Worm (Caenorhabditis elegans) whole organism, L3 larva: Measurements from ENCODE around the gene obr-1.

ENCODE experiments used
- R02D3.7 ChIP-seq: fragments of 150-350 bp; optimal IDR thresholded peaks from 2 replicates; lab custom pipeline; 2014; ENCODE audit warnings: missing biosample characterization, missing genetic modification characterization
- ZK546.5 ChIP-seq: sonication (generic microtip); optimal IDR thresholded peaks from 2 replicates; lab custom pipeline; 2017; ENCODE audit warnings: missing biosample characterization, missing genetic modification characterization
- aly-2 ChIP-seq: fragments of 150-350 bp; optimal IDR thresholded peaks from 2 replicates; lab custom pipeline; 2014; ENCODE audit warnings: missing biosample characterization, missing genetic modification characterization
- ama-1 ChIP-seq: fragments of 150-350 bp; optimal IDR thresholded peaks from 2 replicates; lab custom pipeline; 2018
- ceh-16 ChIP-seq: sonication (generic microtip); optimal IDR thresholded peaks from 2 replicates; lab custom pipeline; 2017; ENCODE audit warnings: missing biosample characterization, missing genetic modification characterization
- ceh-28 ChIP-seq: fragments of 150-350 bp; optimal IDR thresholded peaks from 2 replicates; lab custom pipeline; 2014; ENCODE audit warnings: missing biosample characterization, missing genetic modification reagents, missing genetic modification characterization
- ceh-82 ChIP-seq: fragments of 150-350 bp; optimal IDR thresholded peaks from 2 replicates; lab custom pipeline; 2014; ENCODE audit warnings: missing biosample characterization, missing genetic modification characterization
- ceh-9 ChIP-seq: sonication (generic microtip); optimal IDR thresholded peaks from 2 replicates; lab custom pipeline; 2018; ENCODE audit warnings: missing biosample characterization, missing genetic modification characterization
- daf-12 ChIP-seq: fragments of 150-350 bp; optimal IDR thresholded peaks from 2 replicates; lab custom pipeline; 2014; ENCODE audit warnings: missing biosample characterization, missing genetic modification reagents, missing genetic modification characterization
- egl-27 ChIP-seq: sonication (generic microtip); optimal IDR thresholded peaks from 4 replicates; lab custom pipeline; 2017; ENCODE audit warnings: missing biosample characterization, missing genetic modification reagents, missing genetic modification characterization
- egl-5 ChIP-seq: fragments of 150-350 bp; optimal IDR thresholded peaks from 2 replicates; lab custom pipeline; 2017; ENCODE audit warnings: missing biosample characterization, missing genetic modification reagents, missing genetic modification characterization, inconsistent platforms
- elt-1 ChIP-seq: fragments of 150-350 bp; optimal IDR thresholded peaks from 2 replicates; lab custom pipeline; 2014; ENCODE audit warnings: missing biosample characterization, missing genetic modification characterization
- elt-2 ChIP-seq: sonication (generic microtip); optimal IDR thresholded peaks from 2 replicates; lab custom pipeline; 2016; ENCODE audit warnings: missing genetic modification reagents, mild to moderate bottlenecking, missing genetic modification characterization, missing compliant biosample characterization
- elt-3 ChIP-seq, 3 experiments: fragments of 150-350 bp in 1 of 3; sonication (generic microtip) in 2 of 3; optimal IDR thresholded peaks; 2 replicates in 2 of 3; 4 replicates in 1 of 3; lab custom pipeline; 2014 to 2017; ENCODE audit warnings: missing biosample characterization in 3 of 3, missing genetic modification characterization in 3 of 3
- fkh-10 ChIP-seq: sonication (generic microtip); optimal IDR thresholded peaks from 2 replicates; lab custom pipeline; 2017; ENCODE audit warnings: missing biosample characterization, missing genetic modification reagents, missing genetic modification characterization
- fkh-2 ChIP-seq: fragments of 150-350 bp; optimal IDR thresholded peaks from 2 replicates; lab custom pipeline; 2014; ENCODE audit warnings: missing biosample characterization, missing genetic modification reagents, missing genetic modification characterization
- fos-1 ChIP-seq: fragments of 150-350 bp; optimal IDR thresholded peaks from 2 replicates; lab custom pipeline; 2014; ENCODE audit warnings: missing biosample characterization, missing genetic modification characterization
- hmg-11 ChIP-seq: sonication (generic microtip); optimal IDR thresholded peaks from 2 replicates; lab custom pipeline; 2016; ENCODE audit warnings: missing genetic modification characterization, missing compliant biosample characterization
- jun-1 ChIP-seq: fragments of 150-350 bp; optimal IDR thresholded peaks from 2 replicates; lab custom pipeline; 2014; ENCODE audit warnings: missing biosample characterization, missing genetic modification reagents, missing genetic modification characterization
- lin-15B ChIP-seq: fragments of 150-350 bp; optimal IDR thresholded peaks from 2 replicates; lab custom pipeline; 2014; ENCODE audit warnings: missing biosample characterization, missing genetic modification characterization
- lin-39 ChIP-seq: fragments of 150-350 bp; optimal IDR thresholded peaks from 2 replicates; lab custom pipeline; 2018; ENCODE audit warnings: missing biosample characterization, missing genetic modification reagents, missing genetic modification characterization
- lsy-12 ChIP-seq: sonication (generic microtip); optimal IDR thresholded peaks from 2 replicates; lab custom pipeline; 2016; ENCODE audit warnings: mild to moderate bottlenecking, missing genetic modification characterization, missing compliant biosample characterization
- mdl-1 ChIP-seq: fragments of 150-350 bp; optimal IDR thresholded peaks from 2 replicates; lab custom pipeline; 2014; ENCODE audit warnings: missing biosample characterization, missing genetic modification characterization
- mml-1 ChIP-seq: fragments of 150-350 bp; sonication (generic microtip); optimal IDR thresholded peaks from 3 replicates; lab custom pipeline; 2014; ENCODE audit warnings: missing biosample characterization, missing genetic modification characterization
- nfya-1 ChIP-seq: sonication (generic microtip); optimal IDR thresholded peaks from 2 replicates; lab custom pipeline; 2017; ENCODE audit warnings: missing genetic modification characterization, mild to moderate bottlenecking, missing compliant biosample characterization, antibody characterized with exemption, moderate library complexity; ENCODE audit not compliant: insufficient read depth
- nhr-23 ChIP-seq: fragments of 150-350 bp; optimal IDR thresholded peaks from 2 replicates; lab custom pipeline; 2014; ENCODE audit warnings: missing biosample characterization, missing genetic modification reagents, missing genetic modification characterization
- nhr-25 ChIP-seq: sonication (generic microtip); optimal IDR thresholded peaks from 2 replicates; lab custom pipeline; 2017; ENCODE audit warnings: missing biosample characterization, missing genetic modification characterization
- nhr-28 ChIP-seq: fragments of 150-350 bp; optimal IDR thresholded peaks from 2 replicates; lab custom pipeline; 2014; ENCODE audit warnings: missing biosample characterization, missing genetic modification characterization
- nhr-43 ChIP-seq: sonication (generic microtip); optimal IDR thresholded peaks from 2 replicates; lab custom pipeline; 2016; ENCODE audit warnings: mild to moderate bottlenecking, missing genetic modification characterization, missing compliant biosample characterization; ENCODE audit not compliant: poor library complexity, severe bottlenecking
- nhr-76 ChIP-seq: fragments of 150-350 bp; sonication (generic microtip); optimal IDR thresholded peaks from 5 replicates; lab custom pipeline; 2014; ENCODE audit warnings: missing biosample characterization, missing genetic modification characterization
- pha-4 ChIP-seq: fragments of 150-350 bp; optimal IDR thresholded peaks from 2 replicates; lab custom pipeline; 2014; ENCODE audit warnings: missing biosample characterization, missing genetic modification reagents, missing genetic modification characterization
- skn-1 ChIP-seq: fragments of 150-350 bp; optimal IDR thresholded peaks from 2 replicates; lab custom pipeline; 2014; ENCODE audit warnings: missing biosample characterization, missing genetic modification characterization
- snpc-4 ChIP-seq: fragments of 150-350 bp; optimal IDR thresholded peaks from 2 replicates; lab custom pipeline; 2014; ENCODE audit warnings: missing biosample characterization, missing genetic modification characterization
- tbx-2 ChIP-seq: sonication (generic microtip); optimal IDR thresholded peaks from 2 replicates; lab custom pipeline; 2016; ENCODE audit warnings: mild to moderate bottlenecking, missing genetic modification characterization, missing compliant biosample characterization
- zag-1 ChIP-seq: fragments of 150-350 bp; optimal IDR thresholded peaks from 2 replicates; lab custom pipeline; 2014; ENCODE audit warnings: missing biosample characterization, missing genetic modification characterization
- ztf-11 ChIP-seq: fragments of 150-350 bp; optimal IDR thresholded peaks from 2 replicates; lab custom pipeline; 2014; ENCODE audit warnings: missing biosample characterization, missing genetic modification characterization
- ztf-4 ChIP-seq: fragments of 150-350 bp; optimal IDR thresholded peaks from 2 replicates; lab custom pipeline; 2014; ENCODE audit warnings: missing biosample characterization, missing genetic modification characterization

obr-1 gene

DNA sequence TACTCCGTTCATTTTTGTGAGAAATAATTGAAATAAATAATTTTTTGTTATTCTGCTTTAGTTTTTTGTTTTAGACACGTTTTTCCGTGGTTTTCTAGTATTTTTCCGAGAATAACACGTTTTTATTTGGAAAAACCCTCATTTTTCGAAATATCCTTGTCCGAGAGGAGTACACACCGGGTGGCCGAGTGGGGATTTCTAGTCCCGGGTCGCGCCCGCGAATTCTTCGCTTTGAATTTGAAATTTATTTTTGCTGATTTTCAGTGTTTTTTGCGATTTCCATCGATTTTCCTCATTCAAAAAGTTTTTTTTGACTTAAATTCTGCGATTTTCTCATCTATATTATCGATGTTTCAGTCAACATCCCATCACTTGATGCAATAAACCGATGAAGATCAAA, 19.9 kb upstream of the obr-1 start, which contains the start of the genes gly-9, mib-1 and smc-3 (continued):
- no peak for TF ChIP-seq aly-2 (tag; lab: Kevin White, UChicago)
- TF ChIP-seq tbx-2 (tag; lab: Kevin White, UChicago), result no peak
- TF ChIP-seq fos-1 (tag; lab: Kevin White, UChicago), result no peak

DNA sequence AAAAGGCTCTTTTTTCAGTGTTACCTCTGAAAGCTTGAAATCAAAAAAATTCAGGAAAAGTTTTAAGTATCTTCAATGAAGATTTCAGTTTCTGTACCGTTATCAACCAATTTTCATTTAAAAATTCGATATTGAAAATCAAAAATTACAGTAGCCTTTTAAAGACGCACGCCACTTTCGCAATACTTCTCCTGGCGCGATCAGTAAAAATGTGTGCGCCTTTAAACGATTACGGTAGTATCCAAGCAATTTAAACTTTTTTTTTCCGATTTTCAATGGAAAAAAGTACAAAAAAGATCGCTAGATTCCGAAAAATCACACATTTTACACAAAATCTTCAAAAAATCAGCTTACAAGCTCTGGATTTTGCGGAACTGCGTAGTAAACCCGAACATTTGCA, 19.2 kb upstream of the obr-1 start:
- no peak for TF ChIP-seq zag-1
- no peak for TF ChIP-seq snpc-4 (tag; lab: Kevin White, UChicago)
- TF ChIP-seq nhr-25 (tag; lab: Kevin White, UChicago), result no peak
- no peak for TF ChIP-seq nfya-1
- no peak for TF ChIP-seq elt-1 (tag; lab: Kevin White, UChicago)
- TF ChIP-seq egl-5 (tag; lab: Kevin White, UChicago), result no peak
- no peak for TF ChIP-seq fkh-10
- TF ChIP-seq ceh-82 (tag; lab: Kevin White, UChicago), result no peak
- TF ChIP-seq lin-39 (tag; lab: Kevin White, UChicago), result no peak
- no peak for TF ChIP-seq nhr-28
- TF ChIP-seq nhr-43 (tag; lab: Kevin White, UChicago), result no peak
- TF ChIP-seq ztf-11, result no peak
- no peak for TF ChIP-seq nhr-76 (tag; lab: Kevin White, UChicago)
- no peak for TF ChIP-seq ama-1 (lab: Kevin White, UChicago)
- no peak for TF ChIP-seq mdl-1 (tag; lab: Kevin White, UChicago)
- TF ChIP-seq egl-27 (tag; lab: Kevin White, UChicago), result no peak
- no peak for TF ChIP-seq hmg-11 (tag; lab: Kevin White, UChicago)
- TF ChIP-seq fkh-2 (tag; lab: Kevin White, UChicago), result no peak

DNA sequence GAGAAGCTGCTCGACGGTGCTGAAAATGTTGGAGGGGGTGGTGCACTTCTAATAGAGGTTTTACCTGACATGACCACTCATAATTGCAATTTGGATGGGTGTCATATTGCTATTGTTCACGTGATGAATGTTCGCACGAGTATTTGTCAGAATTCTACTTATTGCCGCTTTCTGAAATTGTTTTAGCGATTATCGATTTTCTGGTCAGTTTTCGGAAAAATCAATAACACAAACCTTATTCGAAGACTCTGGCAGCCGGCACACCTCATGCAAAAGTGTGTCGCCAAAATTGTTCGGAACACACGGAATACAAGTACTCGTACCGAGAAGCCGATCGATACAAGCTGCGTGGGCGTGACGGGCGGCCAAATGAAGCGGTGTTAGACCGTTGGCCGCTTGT, 17.6 kb upstream of the obr-1 start:
- TF ChIP-seq nhr-43 (tag; lab: Kevin White, UChicago) (no peak), ceh-28 (tag; lab: Kevin White, UChicago) (peak; percentile 24)

DNA sequence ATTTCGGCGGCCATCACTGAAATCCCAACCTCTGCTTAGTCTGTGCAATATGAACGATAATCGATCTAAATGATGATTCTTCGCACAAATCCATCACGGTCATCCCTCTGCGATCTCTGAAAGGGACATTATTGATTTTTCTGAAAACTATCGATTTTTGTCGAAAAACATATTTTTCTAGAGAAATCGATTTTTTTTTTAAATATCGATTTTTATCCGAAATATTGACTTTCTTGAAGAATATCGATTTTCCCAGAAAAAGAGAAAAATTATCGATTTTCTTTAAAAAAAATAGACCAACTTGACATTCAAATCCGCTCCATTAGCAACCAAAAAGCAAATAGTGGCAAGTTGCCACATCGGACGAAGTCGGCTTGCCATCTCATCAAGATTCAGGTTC, 16.6 kb upstream of the obr-1 start:
- TF ChIP-seq nhr-28 (no peak), ceh-28 (tag; lab: Kevin White, UChicago) (peak; percentile 94), ceh-9 (tag; lab: Kevin White, UChicago) (no peak)

DNA sequence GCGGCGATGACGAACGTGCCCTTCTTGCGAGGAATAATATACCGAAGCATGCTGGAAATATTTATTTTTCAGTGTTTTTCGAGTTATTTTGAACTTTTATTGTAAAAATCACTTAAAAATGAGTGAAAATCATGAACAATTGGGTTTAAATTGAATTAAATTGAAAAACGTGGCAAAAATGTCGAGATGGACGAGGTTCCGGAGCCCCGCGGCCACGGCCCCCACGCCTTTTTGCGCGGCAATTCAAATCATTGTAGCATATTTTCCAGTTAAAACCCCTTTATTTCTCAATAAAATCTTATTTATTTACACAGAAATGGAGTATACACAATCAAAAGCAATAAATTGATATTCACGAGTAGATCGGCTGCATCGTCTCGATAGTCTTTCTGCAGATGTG, 15.4 kb upstream of the obr-1 start:
- TF ChIP-seq nfya-1 (peak; percentile 60), fkh-10 (no peak), mml-1 (tag; lab: Kevin White, UChicago) (no peak), elt-3 (tag; optimal IDR thresholded peaks at IDR 0.05; lab: Kevin White, UChicago) (no peak), nhr-23 (tag; lab: Kevin White, UChicago) (no peak), lin-15B (tag; lab: Kevin White, UChicago) (peak; percentile 42), snpc-4 (tag; lab: Kevin White, UChicago) (no peak), skn-1 (tag; lab: Kevin White, UChicago) (no peak)
- TF ChIP-seq, all 47 proteins: peak for 2

DNA sequence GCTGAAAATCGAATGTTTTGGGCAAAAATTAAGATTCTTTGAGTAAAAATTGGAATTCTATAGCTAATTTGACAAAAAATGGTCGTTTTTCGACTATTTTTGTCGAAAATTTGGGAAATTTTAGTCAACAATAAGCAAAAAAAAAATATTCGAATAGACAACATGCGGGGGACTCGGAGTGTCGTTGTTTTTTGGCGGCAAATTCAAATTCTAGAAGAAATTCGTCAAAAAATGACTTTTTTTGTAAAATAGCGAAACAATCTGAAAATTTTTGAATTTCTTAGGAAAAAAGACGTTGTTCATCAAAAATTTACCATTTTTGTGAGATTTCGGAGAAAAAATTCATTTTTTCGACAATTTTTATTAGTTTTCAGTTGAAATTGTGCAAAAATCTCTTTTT, 13.0 kb upstream of the obr-1 start:
- no peak for TF ChIP-seq mdl-1 (tag; lab: Kevin White, UChicago)
- TF ChIP-seq ZK546.5 (tag; lab: Kevin White, UChicago), result no peak
- no peak for TF ChIP-seq egl-5 (tag; lab: Kevin White, UChicago)
- no peak for TF ChIP-seq ztf-4 (tag; lab: Kevin White, UChicago)
- TF ChIP-seq nhr-23 (tag; lab: Kevin White, UChicago), result no peak
- no peak for TF ChIP-seq daf-12 (tag; lab: Kevin White, UChicago)
- TF ChIP-seq elt-2 (tag; lab: Kevin White, UChicago), result no peak
- no peak for TF ChIP-seq pha-4 (tag; lab: Kevin White, UChicago)
- TF ChIP-seq elt-1 (tag; lab: Kevin White, UChicago), result no peak
- TF ChIP-seq ceh-9 (tag; lab: Kevin White, UChicago), result no peak
- no peak for TF ChIP-seq ama-1 (lab: Kevin White, UChicago)
- TF ChIP-seq ztf-11, result no peak
- no peak for TF ChIP-seq skn-1 (tag; lab: Kevin White, UChicago)
- TF ChIP-seq ceh-16 (tag; lab: Kevin White, UChicago), result no peak
- TF ChIP-seq nhr-28, result no peak
- no peak for TF ChIP-seq lin-39 (tag; lab: Kevin White, UChicago)
- no peak for TF ChIP-seq R02D3.7 (tag; lab: Kevin White, UChicago)
- no peak for TF ChIP-seq jun-1 (tag; lab: Kevin White, UChicago)
- no peak for TF ChIP-seq lsy-12 (tag; lab: Kevin White, UChicago)
